Worm (Caenorhabditis elegans) whole organism, L4 larva: ENCODE data around the gene F40C5.2.

Experiments
- F26F4.8 ChIP-seq: fragments of 200-800 bp; sonication (Bioruptor generic); conservative IDR thresholded peaks from 2 replicates; pipeline ENCODE4 v1.3.6; 2022; ENCODE audit warnings: missing genetic modification characterization, missing compliant biosample characterization
- R02D3.7 ChIP-seq: fragments of 150-350 bp; sonication (generic microtip); optimal IDR thresholded peaks from 3 replicates; lab custom pipeline; 2014; ENCODE audit warnings: missing biosample characterization, missing genetic modification characterization
- T26A8.4 ChIP-seq: fragments of 200-800 bp; sonication (Bioruptor generic); IDR thresholded peaks from 2 replicates; pipeline ENCODE4 v1.3.6; 2022; ENCODE audit warnings: missing genetic modification characterization, missing compliant biosample characterization
- Y105C5A.15 ChIP-seq: fragments of 200-800 bp; sonication (Bioruptor generic); IDR thresholded peaks from 2 replicates; pipeline ENCODE4 v1.3.6; 2022; ENCODE audit warnings: missing genetic modification characterization, missing compliant biosample characterization
- Y5F2A.4 ChIP-seq: fragments of 200-800 bp; sonication (Bioruptor generic); optimal IDR thresholded peaks from 2 replicates; lab custom pipeline; 2018; ENCODE audit warnings: mild to moderate bottlenecking, missing genetic modification characterization, missing compliant biosample characterization
- Y75B8A.6 ChIP-seq: fragments of 200-800 bp; sonication (Bioruptor generic); IDR thresholded peaks from 2 replicates; pipeline ENCODE4 v1.3.6; 2022; ENCODE audit warnings: missing genetic modification reagents, missing genetic modification characterization, missing compliant biosample characterization
- aha-1 ChIP-seq: fragments of 150-350 bp; peaks from one replicate; lab custom pipeline; 2014; ENCODE audit warnings: missing biosample characterization, missing genetic modification characterization
- ama-1 ChIP-seq: fragments of 150-350 bp; optimal IDR thresholded peaks from 2 replicates; lab custom pipeline; 2014; ENCODE audit warnings: inconsistent platforms, mixed read lengths
- ceh-20 ChIP-seq: fragments of 200-800 bp; sonication (Bioruptor generic); IDR thresholded peaks from 2 replicates; pipeline ENCODE4 v1.3.6; 2022; ENCODE audit warnings: missing genetic modification reagents, missing genetic modification characterization, missing compliant biosample characterization
- ceh-28 ChIP-seq: fragments of 150-350 bp; optimal IDR thresholded peaks from 2 replicates; lab custom pipeline; 2014; ENCODE audit warnings: missing biosample characterization, missing genetic modification reagents, missing genetic modification characterization
- ceh-82 ChIP-seq: sonication (generic microtip); optimal IDR thresholded peaks from 2 replicates; lab custom pipeline; 2017; ENCODE audit warnings: missing biosample characterization, missing genetic modification characterization
- ces-1 ChIP-seq: fragments of 150-350 bp; sonication (generic microtip); optimal IDR thresholded peaks from 4 replicates; lab custom pipeline; 2014; ENCODE audit warnings: missing biosample characterization, missing genetic modification reagents, missing genetic modification characterization
- daf-16 ChIP-seq, 3 experiments: sonication (generic microtip); optimal IDR thresholded peaks; 2 replicates each; lab custom pipeline; 2016 to 2017; ENCODE audit warnings: missing genetic modification characterization in 3 of 3, missing genetic modification reagents in 3 of 3, mild to moderate bottlenecking in 2 of 3, missing compliant biosample characterization in 2 of 3, missing biosample characterization in 1 of 3, moderate library complexity in 1 of 3
- dmd-6 ChIP-seq: fragments of 200-800 bp; sonication (Bioruptor generic); IDR thresholded peaks from 2 replicates; pipeline ENCODE4 v1.3.6; 2022; ENCODE audit warnings: missing genetic modification reagents, missing genetic modification characterization, missing compliant biosample characterization
- dpl-1 ChIP-seq: fragments of 150-350 bp; optimal IDR thresholded peaks from 2 replicates; lab custom pipeline; 2014; ENCODE audit warnings: missing biosample characterization, missing genetic modification reagents, missing genetic modification characterization
- dve-1 ChIP-seq: sonication (generic microtip); optimal IDR thresholded peaks from 2 replicates; lab custom pipeline; 2017; ENCODE audit warnings: antibody characterized with exemption, mild to moderate bottlenecking, missing genetic modification characterization, missing compliant biosample characterization; ENCODE audit not compliant: insufficient read depth
- fkh-10 ChIP-seq: fragments of 150-350 bp; optimal IDR thresholded peaks from 2 replicates; lab custom pipeline; 2014; ENCODE audit warnings: missing biosample characterization, missing genetic modification reagents, missing genetic modification characterization
- fos-1 ChIP-seq: fragments of 150-350 bp; optimal IDR thresholded peaks from 2 replicates; lab custom pipeline; 2014; ENCODE audit warnings: missing biosample characterization, missing genetic modification characterization
- hif-1 ChIP-seq, 2 experiments: sonication (generic microtip); optimal IDR thresholded peaks; 2 replicates each; lab custom pipeline; 2016 to 2017; ENCODE audit warnings: missing compliant biosample characterization in 2 of 2, missing genetic modification characterization in 2 of 2, missing genetic modification reagents in 2 of 2, missing genotype in 2 of 2, mild to moderate bottlenecking in 1 of 2
- hlh-11 ChIP-seq: fragments of 200-800 bp; sonication (Bioruptor generic); optimal IDR thresholded peaks from 2 replicates; lab custom pipeline; 2018; ENCODE audit warnings: mild to moderate bottlenecking, missing genetic modification characterization, missing compliant biosample characterization
- hlh-30 ChIP-seq: sonication (generic microtip); optimal IDR thresholded peaks from 2 replicates; lab custom pipeline; 2017; ENCODE audit warnings: antibody characterized with exemption, mild to moderate bottlenecking, missing genetic modification characterization, missing compliant biosample characterization; ENCODE audit not compliant: insufficient read depth
- hmg-1.1 ChIP-seq: fragments of 200-800 bp; sonication (Bioruptor generic); IDR thresholded peaks from 2 replicates; pipeline ENCODE4 v1.3.6; 2022; ENCODE audit warnings: missing genetic modification reagents, missing genetic modification characterization, missing compliant biosample characterization
- lim-7 ChIP-seq: fragments of 200-800 bp; sonication (Bioruptor generic); IDR thresholded peaks from 2 replicates; pipeline ENCODE4 v1.3.6; 2022; ENCODE audit warnings: missing genetic modification characterization, missing compliant biosample characterization
- lin-13 ChIP-seq: fragments of 150-350 bp; optimal IDR thresholded peaks from 2 replicates; lab custom pipeline; 2014; ENCODE audit warnings: missing biosample characterization, missing genetic modification reagents, missing genetic modification characterization
- lin-38 ChIP-seq: fragments of 200-800 bp; sonication (Bioruptor generic); IDR thresholded peaks from 2 replicates; pipeline ENCODE4 v1.3.6; 2022; ENCODE audit warnings: missing genetic modification reagents, missing genetic modification characterization, missing compliant biosample characterization
- lsy-2 ChIP-seq, 2 experiments: fragments of 150-350 bp in 1 of 2; sonication (generic microtip) in 1 of 2; optimal IDR thresholded peaks; 2 replicates each; lab custom pipeline; 2014 to 2017; ENCODE audit warnings: missing biosample characterization in 2 of 2, missing genetic modification characterization in 2 of 2
- mdl-1 ChIP-seq, 2 experiments: fragments of 150-350 bp in 1 of 2; sonication (generic microtip) in 1 of 2; optimal IDR thresholded peaks; 2 replicates each; lab custom pipeline; 2014 to 2017; ENCODE audit warnings: missing biosample characterization in 2 of 2, missing genetic modification characterization in 2 of 2
- mep-1 ChIP-seq: fragments of 150-350 bp; sonication (generic microtip); optimal IDR thresholded peaks from 3 replicates; lab custom pipeline; 2014; ENCODE audit warnings: missing biosample characterization, missing genetic modification characterization
- mes-2 ChIP-seq: sonication (generic microtip); optimal IDR thresholded peaks from 2 replicates; lab custom pipeline; 2016; ENCODE audit warnings: missing genotype, mild to moderate bottlenecking, missing genetic modification characterization, missing compliant biosample characterization; ENCODE audit not compliant: poor library complexity, severe bottlenecking
- mxl-3 ChIP-seq: fragments of 200-800 bp; sonication (Bioruptor generic); optimal IDR thresholded peaks from 2 replicates; lab custom pipeline; 2018; ENCODE audit warnings: mild to moderate bottlenecking, missing genetic modification characterization, missing compliant biosample characterization
- nhr-10 ChIP-seq: fragments of 150-350 bp; optimal IDR thresholded peaks from 2 replicates; lab custom pipeline; 2014; ENCODE audit warnings: missing biosample characterization, missing genetic modification characterization
- nhr-102 ChIP-seq: sonication (generic microtip); optimal IDR thresholded peaks from 2 replicates; lab custom pipeline; 2016; ENCODE audit warnings: mild to moderate bottlenecking, missing genetic modification characterization, moderate library complexity, missing compliant biosample characterization
- nhr-11 ChIP-seq: fragments of 150-350 bp; optimal IDR thresholded peaks from 2 replicates; lab custom pipeline; 2014; ENCODE audit warnings: missing biosample characterization, missing genetic modification characterization
- nhr-28 ChIP-seq: fragments of 150-350 bp; optimal IDR thresholded peaks from 2 replicates; lab custom pipeline; 2014; ENCODE audit warnings: missing biosample characterization, missing genetic modification characterization
- nhr-48 ChIP-seq: sonication (generic microtip); optimal IDR thresholded peaks from 2 replicates; lab custom pipeline; 2016; ENCODE audit warnings: mild to moderate bottlenecking, missing genetic modification characterization, missing compliant biosample characterization
- php-3 ChIP-seq: fragments of 200-800 bp; sonication (Bioruptor generic); IDR thresholded peaks from 2 replicates; pipeline ENCODE4 v1.3.6; 2022; ENCODE audit warnings: missing genetic modification reagents, missing genetic modification characterization, missing compliant biosample characterization
- pqm-1 ChIP-seq: sonication (generic microtip); optimal IDR thresholded peaks from 2 replicates; lab custom pipeline; 2017; ENCODE audit warnings: missing biosample characterization, missing genetic modification characterization
- rbr-2 ChIP-seq: sonication (generic microtip); optimal IDR thresholded peaks from 2 replicates; lab custom pipeline; 2016; ENCODE audit warnings: missing genotype, missing genetic modification characterization, missing compliant biosample characterization
- sdz-12 ChIP-seq: fragments of 200-800 bp; sonication (Bioruptor generic); optimal IDR thresholded peaks from 2 replicates; lab custom pipeline; 2018; ENCODE audit warnings: mild to moderate bottlenecking, missing genetic modification characterization, missing compliant biosample characterization
- set-16 ChIP-seq: fragments of 200-800 bp; sonication (Bioruptor generic); IDR thresholded peaks from 2 replicates; pipeline ENCODE4 v1.3.6; 2022; ENCODE audit warnings: missing genetic modification reagents, missing genetic modification characterization, missing compliant biosample characterization
- skn-1 ChIP-seq: fragments of 150-350 bp; optimal IDR thresholded peaks from 2 replicates; lab custom pipeline; 2014; ENCODE audit warnings: missing biosample characterization, missing genetic modification characterization
- tag-97 ChIP-seq: fragments of 200-800 bp; sonication (Bioruptor generic); IDR thresholded peaks from 2 replicates; pipeline ENCODE4 v1.3.6; 2022; ENCODE audit warnings: missing genetic modification characterization, missing compliant biosample characterization
- tra-1 ChIP-seq: fragments of 200-800 bp; sonication (Bioruptor generic); IDR thresholded peaks from 2 replicates; pipeline ENCODE4 v1.3.6; 2022; ENCODE audit warnings: missing genetic modification reagents, missing genetic modification characterization, missing compliant biosample characterization
- unc-130 ChIP-seq: sonication (generic microtip); optimal IDR thresholded peaks from 2 replicates; lab custom pipeline; 2016; ENCODE audit warnings: missing genetic modification reagents, missing genetic modification characterization, missing compliant biosample characterization
- vab-7 ChIP-seq: fragments of 200-800 bp; sonication (Bioruptor generic); IDR thresholded peaks from 2 replicates; pipeline ENCODE4 v1.3.6; 2022; ENCODE audit warnings: missing genetic modification reagents, missing genetic modification characterization, missing compliant biosample characterization
- zag-1 ChIP-seq: fragments of 150-350 bp; optimal IDR thresholded peaks from 2 replicates; lab custom pipeline; 2014; ENCODE audit warnings: missing biosample characterization, missing genetic modification characterization
- zfp-2 ChIP-seq: sonication (generic microtip); optimal IDR thresholded peaks from 2 replicates; lab custom pipeline; 2016; ENCODE audit warnings: mild to moderate bottlenecking, missing genetic modification characterization, missing compliant biosample characterization
- zfp-3 ChIP-seq: fragments of 200-800 bp; sonication (Bioruptor generic); conservative IDR thresholded peaks from 2 replicates; pipeline ENCODE4 v1.3.6; 2022; ENCODE audit warnings: missing genetic modification reagents, missing genetic modification characterization, missing compliant biosample characterization

The F40C5.2 gene

DNA sequence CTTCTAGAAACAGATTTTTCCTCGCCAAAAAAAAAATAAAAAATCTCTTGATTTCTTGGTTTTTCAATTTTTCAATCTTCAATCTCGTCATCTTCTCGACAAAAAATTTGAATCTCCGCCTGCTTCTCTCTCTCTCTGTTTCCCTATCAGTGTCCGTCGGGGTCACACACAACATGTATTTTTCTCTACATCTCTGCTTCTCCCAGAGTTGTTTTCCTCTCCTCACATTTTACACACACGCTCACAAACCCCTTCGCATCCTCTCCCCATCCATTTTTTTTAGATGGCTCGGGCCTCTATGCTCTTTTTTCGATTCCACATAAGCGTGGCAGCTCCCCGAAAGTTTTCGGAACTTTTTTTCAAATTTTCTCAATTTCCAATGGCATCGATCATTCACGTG, 9.0 kb downstream of the F40C5.2 start:
- TF ChIP-seq ces-1 (GFP tag; lab: Kevin White, UChicago) (no peak), nhr-10 (tag; lab: Kevin White, UChicago) (peak; percentile 69), Y105C5A.15 (GFP tag; lab: Robert Waterston, UW) (no peak), hlh-30 (peak; percentile 70), zfp-3 (GFP tag; lab: Robert Waterston, UW) (0 out of 2 replicates have a peak, but pooled peaks have one; percentile 9), fos-1 (no peak), ama-1 (lab: Kevin White, UChicago) (no peak), mxl-3 (GFP tag; lab: Kevin White, UChicago) (peak; percentile 18), tag-97 (GFP tag; lab: Robert Waterston, UW) (no peak), lin-13 (peak; percentile 82), sdz-12 (GFP tag; lab: Kevin White, UChicago) (no peak), nhr-11 (tag; lab: Kevin White, UChicago) (peak; percentile 80), T26A8.4 (no peak), lin-38 (GFP tag; lab: Robert Waterston, UW) (peak; percentile 24; the same call in 1 of the 2 replicates), lsy-2 (tag; optimal IDR thresholded peaks at IDR 0.05; lab: Kevin White, UChicago) (peak in 1 of 2 experiments; percentile 66), rbr-2 (peak; percentile 15), daf-16 (GFP tag; optimal IDR thresholded peaks at IDR 0.05; lab: Kevin White, UChicago) (peak in 1 of 2 experiments; percentile 34), daf-16 (tag; optimal IDR thresholded peaks at IDR 0.05; lab: Kevin White, UChicago) (peak; percentile 72), set-16 (GFP tag; lab: Robert Waterston, UW) (no peak), hmg-1.1 (GFP tag; lab: Robert Waterston, UW) (peak; percentile 23; the same call in 1 of the 2 replicates), skn-1 (tag; lab: Kevin White, UChicago) (no peak), hif-1 (tag; optimal IDR thresholded peaks at IDR 0.05; lab: Kevin White, UChicago) (peak in 1 of 2 experiments; percentile 78), R02D3.7 (no peak), Y5F2A.4 (GFP tag; lab: Kevin White, UChicago) (no peak), mep-1 (tag; lab: Kevin White, UChicago) (peak; percentile 61), fkh-10 (GFP tag; lab: Kevin White, UChicago) (no peak), tra-1 (GFP tag; lab: Robert Waterston, UW) (peak; percentile 34; the same call in 1 of the 2 replicates), vab-7 (GFP tag; lab: Robert Waterston, UW) (no peak), ceh-20 (GFP tag; lab: Robert Waterston, UW) (0 out of 2 replicates have a peak, but pooled peaks have one; percentile 10), pqm-1 (peak; percentile 55), lim-7 (GFP tag; lab: Robert Waterston, UW) (no peak), hlh-11 (peak; percentile 74), nhr-48 (tag; lab: Kevin White, UChicago) (no peak), F26F4.8 (GFP tag; lab: Robert Waterston, UW) (no peak), zfp-2 (tag; lab: Kevin White, UChicago) (no peak), unc-130 (GFP tag; lab: Kevin White, UChicago) (no peak), php-3 (GFP tag; lab: Robert Waterston, UW) (no peak), zag-1 (tag; lab: Kevin White, UChicago) (no peak), ceh-28 (tag; lab: Kevin White, UChicago) (no peak), dpl-1 (GFP tag; lab: Kevin White, UChicago) (peak; percentile 66), Y75B8A.6 (GFP tag; lab: Robert Waterston, UW) (no peak), mes-2 (tag; lab: Kevin White, UChicago) (peak; percentile 39), dmd-6 (peak; percentile 36; the same call in 1 of the 2 replicates), ceh-82 (tag; lab: Kevin White, UChicago) (no peak), dve-1 (tag; lab: Kevin White, UChicago) (peak; percentile 34), nhr-102 (tag; lab: Kevin White, UChicago) (peak; percentile 21), nhr-28 (tag; lab: Kevin White, UChicago) (peak; percentile 81), mdl-1 (tag; optimal IDR thresholded peaks at IDR 0.05; lab: Kevin White, UChicago) (peak; percentile 20 to 55), aha-1 (tag; lab: Kevin White, UChicago) (peak; percentile 85)
